Worm (Caenorhabditis elegans) whole organism, midembryonic: ENCODE data around the gene kel-1.

Experiments
- T22C8.4 ChIP-seq: fragments of 200-800 bp; sonication (Bioruptor generic); IDR thresholded peaks from 2 replicates; pipeline ENCODE4 v1.3.6; 2022; ENCODE audit warnings: missing genetic modification characterization, missing compliant biosample characterization
- cog-1 ChIP-seq: sonication (generic microtip); optimal IDR thresholded peaks from 2 replicates; lab custom pipeline; 2016; ENCODE audit warnings: missing genetic modification characterization, missing compliant biosample characterization
- flt-1 ChIP-seq: fragments of 200-800 bp; sonication (Bioruptor generic); IDR thresholded peaks from 2 replicates; pipeline ENCODE4 v1.3.6; 2022; ENCODE audit warnings: missing genetic modification characterization, missing compliant biosample characterization
- klf-2 ChIP-seq: fragments of 200-800 bp; sonication (Bioruptor generic); conservative IDR thresholded peaks from 2 replicates; pipeline ENCODE4 v1.3.6; 2022; ENCODE audit warnings: missing genetic modification reagents, missing genetic modification characterization, missing compliant biosample characterization
- med-1 ChIP-seq: sonication (generic microtip); optimal IDR thresholded peaks from 2 replicates; lab custom pipeline; 2017; ENCODE audit warnings: missing genetic modification characterization, mild to moderate bottlenecking, missing compliant biosample characterization, antibody characterized with exemption, missing genetic modification reagents; ENCODE audit not compliant: insufficient read depth
- ref-1 ChIP-seq: fragments of 200-800 bp; sonication (Bioruptor generic); conservative IDR thresholded peaks from 2 replicates; pipeline ENCODE4 v1.3.6; 2022; ENCODE audit warnings: missing genetic modification reagents, missing genetic modification characterization, missing compliant biosample characterization
- tab-1 ChIP-seq: fragments of 200-800 bp; sonication (Bioruptor generic); IDR thresholded peaks from 2 replicates; pipeline ENCODE4 v1.3.6; 2022; ENCODE audit warnings: missing genetic modification characterization, missing compliant biosample characterization
- ztf-23 ChIP-seq: fragments of 200-800 bp; sonication (Bioruptor generic); IDR thresholded peaks from 2 replicates; pipeline ENCODE4 v1.3.6; 2022; ENCODE audit warnings: missing genetic modification reagents, missing genetic modification characterization, missing compliant biosample characterization
- ztf-29 ChIP-seq: fragments of 200-800 bp; sonication (Bioruptor generic); IDR thresholded peaks from 2 replicates; pipeline ENCODE4 v1.3.6; 2022; ENCODE audit warnings: missing genetic modification reagents, missing genetic modification characterization, missing compliant biosample characterization

Gene kel-1

DNA sequence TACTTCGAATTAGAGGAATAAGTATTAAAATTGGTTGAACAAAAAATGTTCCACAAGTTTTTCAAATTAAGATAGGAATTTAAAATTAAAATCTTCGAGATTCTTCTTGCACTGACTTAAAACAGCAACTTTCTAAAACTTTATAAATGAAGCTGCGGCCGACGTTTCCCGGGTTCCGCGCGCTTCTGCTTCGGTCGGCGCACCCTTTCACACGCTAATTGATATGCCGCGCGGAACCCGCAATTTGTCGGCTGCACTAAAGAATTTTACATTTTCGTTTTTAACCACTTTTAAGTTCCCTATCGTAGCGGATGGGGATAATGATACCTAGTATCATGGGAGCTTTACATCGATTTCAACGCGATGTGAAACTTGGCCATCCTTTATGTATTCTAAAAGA lies 26.0 kb downstream of the kel-1 start:
- no peak for TF ChIP-seq tab-1 (GFP tag; lab: Robert Waterston, UW)
- no peak for TF ChIP-seq cog-1 (tag; lab: Kevin White, UChicago)
- no peak for TF ChIP-seq flt-1 (GFP tag; lab: Robert Waterston, UW)
- no peak for TF ChIP-seq ref-1
- TF ChIP-seq ztf-23 (GFP tag; lab: Robert Waterston, UW), result no peak
- no peak for TF ChIP-seq T22C8.4 (GFP tag; lab: Robert Waterston, UW)
- TF ChIP-seq klf-2, result no peak
- no peak for TF ChIP-seq med-1 (GFP tag; lab: Kevin White, UChicago)
- TF ChIP-seq ztf-29, result no peak

DNA sequence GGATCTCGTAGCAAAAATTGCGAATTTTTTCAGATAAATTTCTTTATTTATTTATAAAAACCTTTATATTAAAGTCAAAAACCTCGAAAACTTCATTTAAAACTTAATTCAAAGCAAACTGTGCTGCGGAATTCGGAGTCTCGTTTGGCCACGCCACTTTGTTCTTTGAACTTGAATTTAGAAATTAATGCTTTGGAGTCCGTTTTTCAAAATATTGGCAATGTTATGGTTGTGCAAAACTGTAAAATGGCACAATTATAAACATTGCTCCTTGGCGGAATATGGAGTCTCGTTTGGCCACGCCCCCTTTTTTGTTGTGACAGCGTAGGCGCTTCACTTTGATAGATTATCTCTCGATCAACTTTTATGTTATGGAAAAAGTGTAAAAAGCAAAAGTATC lies 30.8 kb downstream of the kel-1 start:
- no peak for TF ChIP-seq ztf-29
- no peak for TF ChIP-seq cog-1 (tag; lab: Kevin White, UChicago)
- no peak for TF ChIP-seq med-1 (GFP tag; lab: Kevin White, UChicago)
- TF ChIP-seq ref-1, result no peak
- TF ChIP-seq T22C8.4 (GFP tag; lab: Robert Waterston, UW), result no peak
- TF ChIP-seq ztf-23 (GFP tag; lab: Robert Waterston, UW), result no peak
- no peak for TF ChIP-seq flt-1 (GFP tag; lab: Robert Waterston, UW)
- no peak for TF ChIP-seq klf-2
- no peak for TF ChIP-seq tab-1 (GFP tag; lab: Robert Waterston, UW)

DNA sequence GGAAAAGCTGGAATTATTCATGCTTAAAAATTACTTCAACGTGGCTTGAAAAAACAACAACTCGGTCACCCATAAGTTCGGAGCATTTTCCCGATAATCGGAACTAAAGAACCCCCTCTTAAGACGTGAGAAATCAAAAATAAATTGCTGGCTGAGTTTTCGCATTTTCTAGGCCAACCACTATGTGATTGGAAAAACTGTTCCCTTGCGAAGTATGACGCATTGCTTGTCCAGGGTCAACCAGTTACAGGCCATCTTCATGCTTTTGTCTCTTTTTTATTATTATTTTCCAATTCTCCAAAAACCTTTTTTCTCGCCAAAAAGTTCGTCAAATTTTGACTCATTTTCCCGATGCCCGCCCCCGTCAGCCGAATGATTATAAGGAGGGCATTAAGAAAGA lies 31.4 kb downstream of the kel-1 start, which contains the start of gene F13D12.3:
Gene F13D12.3 (plus strand): TSS at position 301 of the 400 bp plus-strand sequence.
- TF ChIP-seq ztf-29, result no peak

- TF ChIP-seq tab-1 (GFP tag; lab: Robert Waterston, UW) (no peak), T22C8.4 (GFP tag; lab: Robert Waterston, UW) (no peak), klf-2 (no peak), ztf-23 (GFP tag; lab: Robert Waterston, UW) (no peak), ztf-29 (no peak), med-1 (GFP tag; lab: Kevin White, UChicago) (no peak), ref-1 (no peak), cog-1 (tag; lab: Kevin White, UChicago) (no peak), flt-1 (GFP tag; lab: Robert Waterston, UW) (no peak)
Measured at ce11 chrII:11720819-11721218, 32.1 kb downstream of the kel-1 start.

- TF ChIP-seq ztf-23 (GFP tag; lab: Robert Waterston, UW), result no peak
- TF ChIP-seq flt-1 (GFP tag; lab: Robert Waterston, UW), result no peak
- 0 out of 2 replicates have a peak, but pooled peaks have one; percentile 24 for TF ChIP-seq tab-1 (GFP tag; lab: Robert Waterston, UW)
Measured at ce11 chrII:11721604-11722003, 32.9 kb downstream of the kel-1 start.

DNA sequence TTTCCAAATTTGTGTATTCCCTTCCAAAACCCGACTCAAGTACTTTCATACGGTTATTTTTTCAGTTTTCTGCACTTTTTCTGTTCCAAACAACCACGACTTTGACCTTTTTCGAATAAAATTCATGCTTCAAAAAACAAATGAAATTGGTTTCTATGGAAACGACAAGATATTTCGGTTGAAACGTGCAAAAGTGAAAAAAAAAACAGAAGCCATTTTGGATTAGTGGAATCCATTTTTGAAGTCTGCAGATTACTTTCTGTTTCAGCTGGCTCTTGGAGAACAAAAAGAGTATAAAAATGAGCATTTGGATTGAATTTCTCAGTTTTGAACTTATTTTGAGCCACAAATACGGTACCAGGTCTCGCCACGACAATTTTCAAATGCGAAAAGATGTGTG lies 33.4 kb downstream of the kel-1 start:
- TF ChIP-seq ref-1 (no peak), ztf-29 (no peak), cog-1 (tag; lab: Kevin White, UChicago) (no peak), flt-1 (GFP tag; lab: Robert Waterston, UW) (no peak), T22C8.4 (GFP tag; lab: Robert Waterston, UW) (no peak), klf-2 (no peak), tab-1 (GFP tag; lab: Robert Waterston, UW) (no peak), med-1 (GFP tag; lab: Kevin White, UChicago) (no peak), ztf-23 (GFP tag; lab: Robert Waterston, UW) (no peak)

ce11 chrII:11723904-11724303 lies 35.2 kb downstream of the kel-1 start, which contains the start of gene ldh-1:
TSS of gene ldh-1 (plus strand) at chrII:11724204.
- TF ChIP-seq T22C8.4 (GFP tag; lab: Robert Waterston, UW), result no peak
- no peak for TF ChIP-seq ztf-23 (GFP tag; lab: Robert Waterston, UW)
- no peak for TF ChIP-seq cog-1 (tag; lab: Kevin White, UChicago)
- TF ChIP-seq med-1 (GFP tag; lab: Kevin White, UChicago), result no peak
- TF ChIP-seq flt-1 (GFP tag; lab: Robert Waterston, UW), result no peak
- TF ChIP-seq klf-2, result no peak

ce11 chrII:11724362-11724761 lies 35.6 kb downstream of the kel-1 start:
- no peak for TF ChIP-seq ref-1
- no peak for TF ChIP-seq T22C8.4 (GFP tag; lab: Robert Waterston, UW)
- TF ChIP-seq cog-1 (tag; lab: Kevin White, UChicago), result no peak
- TF ChIP-seq klf-2, result no peak
- TF ChIP-seq ztf-29, result no peak
- TF ChIP-seq ztf-23 (GFP tag; lab: Robert Waterston, UW), result no peak
- no peak for TF ChIP-seq tab-1 (GFP tag; lab: Robert Waterston, UW)
- no peak for TF ChIP-seq med-1 (GFP tag; lab: Kevin White, UChicago)
- TF ChIP-seq flt-1 (GFP tag; lab: Robert Waterston, UW), result no peak

DNA sequence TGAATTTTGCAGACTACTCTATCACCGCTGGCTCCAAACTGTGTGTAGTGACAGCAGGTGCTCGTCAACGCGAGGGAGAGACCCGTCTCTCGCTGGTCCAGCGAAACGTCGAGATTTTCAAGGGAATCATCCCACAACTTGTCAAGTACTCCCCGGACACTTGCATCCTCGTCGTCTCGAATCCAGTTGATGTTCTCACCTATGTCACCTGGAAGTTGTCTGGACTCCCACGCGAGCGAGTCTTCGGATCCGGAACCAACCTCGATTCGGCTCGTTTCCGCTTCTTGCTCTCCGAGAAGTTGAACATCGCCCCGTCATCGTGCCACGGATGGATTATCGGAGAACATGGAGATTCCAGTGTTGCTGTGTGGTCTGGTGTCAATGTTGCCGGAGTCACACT lies 36.9 kb downstream of the kel-1 start:
- TF ChIP-seq cog-1 (tag; lab: Kevin White, UChicago) (no peak), T22C8.4 (GFP tag; lab: Robert Waterston, UW) (no peak), klf-2 (no peak), tab-1 (GFP tag; lab: Robert Waterston, UW) (no peak), ztf-23 (GFP tag; lab: Robert Waterston, UW) (no peak), flt-1 (GFP tag; lab: Robert Waterston, UW) (no peak), med-1 (GFP tag; lab: Kevin White, UChicago) (no peak), ztf-29 (no peak), ref-1 (no peak)

DNA sequence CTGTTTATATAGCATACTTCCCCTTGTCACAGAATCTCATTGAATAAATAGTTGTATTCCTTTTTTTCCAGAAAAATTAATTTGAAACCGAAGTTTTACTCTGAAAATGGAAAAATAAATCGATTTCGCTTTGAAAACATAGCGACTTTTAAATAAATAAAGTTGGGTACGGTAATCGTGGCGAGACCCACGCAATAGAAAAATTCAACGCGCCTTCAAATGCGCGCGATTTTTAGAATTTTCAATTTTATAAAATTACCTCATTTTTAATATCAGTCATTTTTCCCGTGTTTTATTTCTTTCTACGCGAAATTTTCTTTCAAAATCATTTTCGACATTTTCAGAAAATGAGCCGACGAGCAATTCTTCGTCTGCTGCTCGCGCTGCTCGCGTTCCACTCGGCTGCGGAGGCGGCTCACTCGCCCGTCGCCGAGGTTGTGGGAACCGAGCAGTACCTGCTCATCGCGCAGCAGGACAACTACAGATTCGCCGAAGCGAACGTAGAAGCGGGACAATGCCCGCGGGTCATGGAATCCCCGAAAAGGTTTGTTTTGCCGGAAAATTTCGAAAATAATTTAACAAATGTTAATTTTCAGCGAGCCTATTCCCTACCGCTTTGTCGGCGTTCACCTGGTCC lies 37.8 kb downstream of the kel-1 start, which contains the start of gene F13D12.5:
Gene F13D12.5 (plus strand): TSS at position 345 of the 637 bp plus-strand sequence.
- TF ChIP-seq tab-1 (GFP tag; lab: Robert Waterston, UW) (no peak), ztf-23 (GFP tag; lab: Robert Waterston, UW) (no peak), med-1 (GFP tag; lab: Kevin White, UChicago) (no peak), ztf-29 (no peak), klf-2 (no peak), flt-1 (GFP tag; lab: Robert Waterston, UW) (no peak), T22C8.4 (GFP tag; lab: Robert Waterston, UW) (no peak), cog-1 (tag; lab: Kevin White, UChicago) (no peak), ref-1 (no peak)
